Fruit fly (Drosophila melanogaster) whole organism, wandering third instar larva: ENCODE data around the gene CG9021.

ENCODE experiments used
- Abd-B ChIP-seq: fragments of >200 bp; optimal IDR thresholded peaks from 2 replicates; lab custom pipeline; 2017; ENCODE audit warnings: missing biosample characterization, missing genetic modification characterization
- CG32264 ChIP-seq: fragments of 200-800 bp; sonication (Bioruptor generic); optimal IDR thresholded peaks from 2 replicates; lab custom pipeline; 2016; ENCODE audit warnings: missing biosample characterization, missing genetic modification characterization
- CG9705 ChIP-seq: fragments of 200-800 bp; sonication (Bioruptor generic); optimal IDR thresholded peaks from 2 replicates; lab custom pipeline; 2018; ENCODE audit warnings: missing biosample characterization, mild to moderate bottlenecking, missing genetic modification characterization
- CrebA ChIP-seq: fragments of 200-800 bp; sonication (Bioruptor generic); optimal IDR thresholded peaks from 2 replicates; lab custom pipeline; 2016; ENCODE audit warnings: missing biosample characterization, mild to moderate bottlenecking, missing genetic modification characterization, borderline replicate concordance
- Dfd ChIP-seq: fragments of >200 bp; optimal IDR thresholded peaks from 2 replicates; lab custom pipeline; 2017; ENCODE audit warnings: missing biosample characterization, missing genetic modification characterization
- Dif ChIP-seq: fragments of 200-275, 200-300 bp; sonication (Bioruptor generic); optimal IDR thresholded peaks from 2 replicates; lab custom pipeline; 2018; ENCODE audit warnings: missing biosample characterization, missing genetic modification characterization; ENCODE audit not compliant: partially characterized antibody
- GATAd ChIP-seq: sonication (Bioruptor generic); optimal IDR thresholded peaks from 2 replicates; lab custom pipeline; 2016; ENCODE audit warnings: missing biosample characterization, missing genetic modification characterization
- HLH106 ChIP-seq: fragments of 200-800 bp; optimal IDR thresholded peaks from 3 replicates; lab custom pipeline; 2019; ENCODE audit warnings: missing biosample characterization, mild to moderate bottlenecking, missing genetic modification characterization, moderate library complexity
- Hnf4 ChIP-seq: fragments of 200-800 bp; sonication (Bioruptor generic); optimal IDR thresholded peaks from 2 replicates; lab custom pipeline; 2016; ENCODE audit warnings: missing biosample characterization, mild to moderate bottlenecking, missing genetic modification characterization
- Hr78 ChIP-seq: fragments of >200 bp; optimal IDR thresholded peaks from 2 replicates; lab custom pipeline; 2017; ENCODE audit warnings: missing biosample characterization, missing genetic modification characterization
- Hr83 ChIP-seq: fragments of 200-300 bp; sonication (Bioruptor generic); optimal IDR thresholded peaks from 2 replicates; lab custom pipeline; 2016; ENCODE audit warnings: missing biosample characterization, mild to moderate bottlenecking, missing genetic modification characterization, moderate library complexity; ENCODE audit not compliant: poor library complexity, severe bottlenecking
- Jra ChIP-seq: sonication (Bioruptor generic); optimal IDR thresholded peaks from 2 replicates; lab custom pipeline; 2016; ENCODE audit warnings: missing biosample characterization, missing genetic modification characterization
- Mio ChIP-seq: sonication (Bioruptor generic); optimal IDR thresholded peaks from 2 replicates; lab custom pipeline; 2016; ENCODE audit warnings: missing biosample characterization, missing genetic modification characterization
- Myc ChIP-seq: fragments of >200 bp; optimal IDR thresholded peaks from 2 replicates; lab custom pipeline; 2017
- N ChIP-seq: fragments of >200 bp; optimal IDR thresholded peaks from 2 replicates; lab custom pipeline; 2018; ENCODE audit warnings: missing biosample characterization, missing external identifiers, missing genetic modification characterization
- OdsH ChIP-seq: fragments of 200-800 bp; sonication (Bioruptor generic); optimal IDR thresholded peaks from 2 replicates; lab custom pipeline; 2016; ENCODE audit warnings: missing biosample characterization, mild to moderate bottlenecking, missing genetic modification characterization
- Rel ChIP-seq, 2 experiments: fragments of 200-800 bp; sonication (Bioruptor generic) in 1 of 2; optimal IDR thresholded peaks; 2 replicates in 1 of 2; 3 replicates in 1 of 2; lab custom pipeline; 2016 to 2019; ENCODE audit warnings: mild to moderate bottlenecking in 2 of 2, missing biosample characterization in 2 of 2, missing genetic modification characterization in 2 of 2, moderate library complexity in 1 of 2
- Sp1 ChIP-seq: fragments of 200-800 bp; sonication (Bioruptor generic); optimal IDR thresholded peaks from 3 replicates; lab custom pipeline; 2019; ENCODE audit warnings: missing biosample characterization, mild to moderate bottlenecking, missing genetic modification characterization, moderate library complexity
- Vsx2 ChIP-seq: fragments of 200-300, 225-300 bp; sonication (Bioruptor generic); optimal IDR thresholded peaks from 2 replicates; lab custom pipeline; 2018; ENCODE audit warnings: missing biosample characterization, missing genetic modification characterization; ENCODE audit not compliant: partially characterized antibody
- br ChIP-seq: fragments of 200-800 bp; sonication (Bioruptor generic); optimal IDR thresholded peaks from 2 replicates; lab custom pipeline; 2016; ENCODE audit warnings: missing biosample characterization, missing genetic modification characterization
- brk ChIP-seq: fragments of 200-800 bp; sonication (Bioruptor generic); optimal IDR thresholded peaks from 2 replicates; lab custom pipeline; 2016; ENCODE audit warnings: missing biosample characterization, mild to moderate bottlenecking, missing genetic modification characterization
- dl ChIP-seq, 2 experiments: fragments of 175-275, 200-275 bp in 1 of 2; fragments of 200-275 bp in 1 of 2; sonication (Bioruptor generic); optimal IDR thresholded peaks; lab custom pipeline; 2018; ENCODE audit warnings: mild to moderate bottlenecking in 2 of 2, missing biosample characterization in 2 of 2, missing genetic modification characterization in 2 of 2, moderate library complexity in 2 of 2; ENCODE audit not compliant: partially characterized antibody in 2 of 2, insufficient read depth in 1 of 2
- dmrt93B ChIP-seq: fragments of 200-800 bp; sonication (Bioruptor generic); optimal IDR thresholded peaks from 2 replicates; lab custom pipeline; 2018; ENCODE audit warnings: missing biosample characterization, mild to moderate bottlenecking, missing genetic modification characterization
- dsf ChIP-seq: sonication (Bioruptor generic); optimal IDR thresholded peaks from 2 replicates; lab custom pipeline; 2016; ENCODE audit warnings: missing biosample characterization, missing genetic modification characterization, borderline replicate concordance
- ey ChIP-seq: fragments of 200-800 bp; sonication (Bioruptor generic); optimal IDR thresholded peaks from 2 replicates; lab custom pipeline; 2016; ENCODE audit warnings: missing biosample characterization, missing genetic modification characterization
- foxo ChIP-seq, 2 experiments: fragments of 200-800 bp; sonication (Bioruptor generic); optimal IDR thresholded peaks; 2 replicates in 1 of 2; 3 replicates in 1 of 2; lab custom pipeline; 2016 to 2017; ENCODE audit warnings: missing biosample characterization in 2 of 2, missing genetic modification characterization in 2 of 2
- fru ChIP-seq: fragments of 200-800 bp; sonication (Bioruptor generic); optimal IDR thresholded peaks from 3 replicates; lab custom pipeline; 2016; ENCODE audit warnings: missing biosample characterization, mild to moderate bottlenecking, missing genetic modification characterization
- h ChIP-seq: fragments of 200-800 bp; sonication (Bioruptor generic); optimal IDR thresholded peaks from 3 replicates; lab custom pipeline; 2016; ENCODE audit warnings: missing biosample characterization, mild to moderate bottlenecking, missing genetic modification characterization
- jim ChIP-seq: fragments of 175-275, 200-325 bp; sonication (Bioruptor generic); optimal IDR thresholded peaks from 2 replicates; lab custom pipeline; 2016; ENCODE audit warnings: missing biosample characterization, mild to moderate bottlenecking, missing genetic modification characterization
- lola ChIP-seq: fragments of >200 bp; optimal IDR thresholded peaks from 2 replicates; lab custom pipeline; 2017; ENCODE audit warnings: missing biosample characterization, missing genetic modification characterization
- pan ChIP-seq: fragments of >200 bp; optimal IDR thresholded peaks from 2 replicates; lab custom pipeline; 2017
- psq ChIP-seq: fragments of 200-800 bp; sonication (Bioruptor generic); optimal IDR thresholded peaks from 3 replicates; lab custom pipeline; 2017; ENCODE audit warnings: missing biosample characterization, mild to moderate bottlenecking, missing genetic modification characterization, moderate library complexity
- rgr ChIP-seq: fragments of 200-800 bp; sonication (Bioruptor generic); optimal IDR thresholded peaks from 3 replicates; lab custom pipeline; 2016; ENCODE audit warnings: missing biosample characterization, mild to moderate bottlenecking, missing genetic modification characterization
- sage ChIP-seq: fragments of 200-800 bp; sonication (Bioruptor generic); optimal IDR thresholded peaks from 2 replicates; lab custom pipeline; 2016; ENCODE audit warnings: missing biosample characterization, mild to moderate bottlenecking, missing genetic modification characterization
- sv ChIP-seq: fragments of 200-800 bp; sonication (Bioruptor generic); optimal IDR thresholded peaks from 3 replicates; lab custom pipeline; 2016; ENCODE audit warnings: missing biosample characterization, missing genetic modification characterization
- tai ChIP-seq: sonication (Bioruptor generic); optimal IDR thresholded peaks from 2 replicates; lab custom pipeline; 2016; ENCODE audit warnings: missing biosample characterization, missing genetic modification characterization
- usp ChIP-seq: fragments of >200 bp; optimal IDR thresholded peaks from 2 replicates; lab custom pipeline; 2017; ENCODE audit warnings: missing biosample characterization, missing genetic modification characterization
- woc ChIP-seq: sonication (Bioruptor generic); optimal IDR thresholded peaks from 2 replicates; lab custom pipeline; 2016; ENCODE audit warnings: missing biosample characterization, mild to moderate bottlenecking, missing genetic modification characterization

CG9021 gene

DNA sequence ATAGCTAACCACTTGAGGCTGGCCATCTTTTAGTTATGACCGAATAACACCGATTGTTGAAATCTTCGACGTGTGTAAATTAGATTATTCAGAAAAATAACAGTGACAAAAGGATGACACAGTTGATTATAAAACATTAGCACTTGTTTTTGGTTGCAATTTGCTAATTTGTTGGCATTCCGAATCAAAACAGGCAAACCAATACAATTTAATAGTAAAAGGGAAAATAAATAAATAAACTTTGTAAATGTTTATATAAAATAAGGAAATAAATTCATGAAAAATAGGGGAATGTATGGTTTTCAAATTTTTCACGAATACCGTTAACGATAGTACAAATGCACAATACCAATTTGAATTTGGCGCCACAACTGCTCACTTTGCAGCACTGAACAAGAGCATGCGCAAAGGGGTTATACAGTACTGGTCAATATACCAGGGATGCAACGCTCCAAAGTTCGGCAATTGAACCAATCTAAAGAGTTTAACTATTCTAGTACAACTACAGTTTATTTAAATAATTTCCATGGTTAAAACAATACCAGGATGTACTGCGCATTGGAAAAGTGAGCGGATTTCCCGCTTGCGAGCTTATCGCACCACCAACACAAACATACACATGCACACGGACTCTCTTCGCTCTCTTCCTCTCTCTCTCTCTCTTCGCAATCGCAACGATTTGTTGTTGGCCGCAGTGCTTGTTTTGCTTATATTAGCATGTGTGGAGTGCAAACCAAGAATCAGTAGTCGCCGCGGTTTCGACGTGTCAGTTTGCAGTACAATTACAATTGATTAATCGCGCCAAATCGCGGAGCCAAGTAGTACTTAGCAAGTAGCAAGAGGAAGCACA, 39.0 kb upstream of the CG9021 start, which contains the start of the genes Sfp26Ad and Gpdh1:
TSS of gene Sfp26Ad (minus strand) at position 76 of the 850 bp plus-strand sequence.
TSS of gene Gpdh1 (plus strand) at position 415 of the 850 bp plus-strand sequence.
- TF ChIP-seq Abd-B (GFP tag; lab: Kevin White, UChicago) = no peak
- peak; percentile 92 to 96 for TF ChIP-seq dl (GFP tag; optimal IDR thresholded peaks at IDR 0.05; lab: Kevin White, UChicago; ENCODE audit: insufficient read depth in 1 of 2, partially characterized antibody in 2 of 2)
- TF ChIP-seq psq (GFP tag; lab: Kevin White, UChicago) = peak; percentile 78
- TF ChIP-seq h (GFP tag; lab: Kevin White, UChicago) = peak; percentile 87
- TF ChIP-seq Dif = peak; percentile 95
- TF ChIP-seq Mio (GFP tag; lab: Kevin White, UChicago) = no peak
- TF ChIP-seq Sp1 (GFP tag; lab: Kevin White, UChicago) = peak; percentile 59
- peak; percentile 80 for TF ChIP-seq OdsH (GFP tag; lab: Kevin White, UChicago)
- TF ChIP-seq jim (GFP tag; lab: Kevin White, UChicago) = no peak
- TF ChIP-seq Hr83 (GFP tag; lab: Kevin White, UChicago) = peak; percentile 76
- no peak for TF ChIP-seq lola (GFP tag; lab: Kevin White, UChicago)
- TF ChIP-seq rgr (GFP tag; lab: Kevin White, UChicago) = peak; percentile 87
- TF ChIP-seq sage (GFP tag; lab: Kevin White, UChicago) = peak; percentile 76
- no peak for TF ChIP-seq pan (lab: Kevin White, UChicago)
- peak; percentile 89 for TF ChIP-seq CrebA (GFP tag; lab: Kevin White, UChicago)
- TF ChIP-seq tai (GFP tag; lab: Kevin White, UChicago) = no peak
- TF ChIP-seq Myc (lab: Kevin White, UChicago) = peak; percentile 38
- TF ChIP-seq dsf (GFP tag; lab: Kevin White, UChicago) = peak; percentile 88
- peak; percentile 30 to 82 for TF ChIP-seq foxo (GFP tag; optimal IDR thresholded peaks at IDR 0.05; lab: Kevin White, UChicago)
- peak; percentile 72 for TF ChIP-seq HLH106 (tag; lab: Kevin White, UChicago)
- peak; percentile 29 for TF ChIP-seq Vsx2
- TF ChIP-seq CG9705 = peak; percentile 79
- no peak for TF ChIP-seq Dfd
- peak; percentile 44 for TF ChIP-seq woc (GFP tag; lab: Kevin White, UChicago)
- no peak for TF ChIP-seq dmrt93B (GFP tag; lab: Kevin White, UChicago)
- TF ChIP-seq Rel (GFP tag; optimal IDR thresholded peaks at IDR 0.05; lab: Kevin White, UChicago) = no peak
- peak; percentile 46 for TF ChIP-seq Rel (tag; optimal IDR thresholded peaks at IDR 0.05; lab: Kevin White, UChicago)
- peak; percentile 75 for TF ChIP-seq br (GFP tag; lab: Kevin White, UChicago)
- peak; percentile 23 for TF ChIP-seq GATAd (GFP tag; lab: Kevin White, UChicago)
- TF ChIP-seq Hnf4 (GFP tag; lab: Kevin White, UChicago) = peak; percentile 87
- TF ChIP-seq ey = peak; percentile 74
- TF ChIP-seq fru (GFP tag; lab: Kevin White, UChicago) = peak; percentile 83
- peak; percentile 67 for TF ChIP-seq brk (GFP tag; lab: Kevin White, UChicago)
- peak; percentile 89 for TF ChIP-seq sv (GFP tag; lab: Kevin White, UChicago)
- TF ChIP-seq N (GFP tag; lab: Kevin White, UChicago) = no peak
- TF ChIP-seq Jra (GFP tag; lab: Kevin White, UChicago) = peak; percentile 72
- peak; percentile 57 for TF ChIP-seq CG32264 (GFP tag; lab: Kevin White, UChicago)
- TF ChIP-seq usp (GFP tag; lab: Kevin White, UChicago) = no peak
- no peak for TF ChIP-seq Hr78 (GFP tag; lab: Kevin White, UChicago)

DNA sequence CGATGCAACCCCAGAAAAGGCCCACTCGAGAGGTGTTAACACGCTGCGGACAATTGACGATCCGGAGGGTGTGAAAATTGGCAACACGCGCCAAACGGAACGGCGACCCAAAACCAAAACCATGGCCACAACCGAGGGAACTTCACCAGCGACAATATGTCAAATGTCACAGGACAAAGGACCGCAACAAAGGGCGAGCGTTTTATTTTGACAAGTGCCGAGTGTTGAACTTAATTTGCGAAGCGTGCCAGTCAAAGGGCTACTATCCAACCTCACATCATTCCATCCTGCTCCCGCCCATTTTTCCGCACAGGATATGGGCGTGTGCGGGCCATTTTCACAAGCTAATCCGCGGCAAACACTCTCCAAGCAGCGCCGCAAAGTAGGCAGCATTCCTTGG, 22.9 kb upstream of the CG9021 start:
- TF ChIP-seq Hr83 (GFP tag; lab: Kevin White, UChicago) (no peak), OdsH (GFP tag; lab: Kevin White, UChicago) (no peak), rgr (GFP tag; lab: Kevin White, UChicago) (no peak), Hr78 (GFP tag; lab: Kevin White, UChicago) (no peak), sage (GFP tag; lab: Kevin White, UChicago) (no peak), CG32264 (GFP tag; lab: Kevin White, UChicago) (no peak), Abd-B (GFP tag; lab: Kevin White, UChicago) (no peak), woc (GFP tag; lab: Kevin White, UChicago) (no peak), foxo (GFP tag; optimal IDR thresholded peaks at IDR 0.05; lab: Kevin White, UChicago) (no peak), lola (GFP tag; lab: Kevin White, UChicago) (no peak)
- TF ChIP-seq, all 38 proteins: peak for 0
